Fruit fly (Drosophila melanogaster) whole organism, embryonic: Measurements from ENCODE around the gene moody.

Experiments used
- Ada2b ChIP-seq: fragments of 200-800 bp; sonication (Bioruptor generic); IDR thresholded peaks from 2 replicates; pipeline ENCODE4 v1.3.6; 2022; ENCODE audit warnings: missing biosample characterization, missing genetic modification characterization
- C15 ChIP-seq: fragments of 200-800 bp; sonication (Bioruptor generic); IDR thresholded peaks from 3 replicates; pipeline ENCODE4 v1.3.6; 2022; ENCODE audit warnings: missing biosample characterization, missing genetic modification characterization
- CG10543 ChIP-seq: fragments of 200-800 bp; sonication (Bioruptor generic); optimal IDR thresholded peaks from 3 replicates; lab custom pipeline; 2017; ENCODE audit warnings: missing biosample characterization, mild to moderate bottlenecking, missing genetic modification characterization, moderate library complexity
- CG13123 ChIP-seq: fragments of 200-800 bp; sonication (Bioruptor generic); optimal IDR thresholded peaks from 2 replicates; lab custom pipeline; 2016; ENCODE audit warnings: missing biosample characterization, missing genetic modification characterization
- CG15514 ChIP-seq: fragments of 200-800 bp; sonication (Bioruptor generic); optimal IDR thresholded peaks from 3 replicates; lab custom pipeline; 2017; ENCODE audit warnings: missing biosample characterization, missing genetic modification characterization, mild to moderate bottlenecking, moderate library complexity, missing genetic modification reagents
- CG17328 ChIP-seq: fragments of 200-800 bp; sonication (Bioruptor generic); IDR thresholded peaks from 2 replicates; pipeline ENCODE4 v1.3.6; 2022; ENCODE audit warnings: missing biosample characterization, missing genetic modification characterization
- CG17568 ChIP-seq: fragments of 200-800 bp; sonication (Bioruptor generic); optimal IDR thresholded peaks from 2 replicates; lab custom pipeline; 2018; ENCODE audit warnings: missing biosample characterization, mild to moderate bottlenecking, missing genetic modification characterization, moderate library complexity
- CG18619 ChIP-seq: fragments of 200-800 bp; sonication (Bioruptor generic); optimal IDR thresholded peaks from 3 replicates; lab custom pipeline; 2017; ENCODE audit warnings: missing biosample characterization, mild to moderate bottlenecking, missing genetic modification characterization
- CG2199 ChIP-seq: fragments of 200-800 bp; sonication (Bioruptor generic); IDR thresholded peaks from 3 replicates; pipeline ENCODE4 v1.3.6; 2022; ENCODE audit warnings: missing biosample characterization, missing genetic modification characterization
- CG2712 ChIP-seq: fragments of 200-800 bp; optimal IDR thresholded peaks from 3 replicates; lab custom pipeline; 2019; ENCODE audit warnings: missing biosample characterization, mild to moderate bottlenecking, missing genetic modification characterization, moderate library complexity
- CG43689 ChIP-seq: fragments of 200-800 bp; sonication (Bioruptor generic); IDR thresholded peaks from 2 replicates; pipeline ENCODE4 v1.3.6; 2022; ENCODE audit warnings: missing biosample characterization, missing genetic modification characterization
- CG8089 ChIP-seq: fragments of 200-800 bp; sonication (Bioruptor generic); optimal IDR thresholded peaks from 3 replicates; lab custom pipeline; 2016; ENCODE audit warnings: missing biosample characterization, missing genetic modification characterization
- CG9797 ChIP-seq: fragments of 200-800 bp; sonication (Bioruptor generic); optimal IDR thresholded peaks from 3 replicates; lab custom pipeline; 2018; ENCODE audit warnings: missing biosample characterization, mild to moderate bottlenecking, missing genetic modification characterization
- CrebB ChIP-seq: fragments of 200-800 bp; sonication (Bioruptor generic); optimal IDR thresholded peaks from 3 replicates; lab custom pipeline; 2018; ENCODE audit warnings: missing biosample characterization, mild to moderate bottlenecking, missing genetic modification characterization
- Dad ChIP-seq: fragments of 200-800 bp; sonication (Bioruptor generic); optimal IDR thresholded peaks from 3 replicates; lab custom pipeline; 2016; ENCODE audit warnings: missing biosample characterization, missing genetic modification characterization
- Fer2 ChIP-seq: fragments of 200-800 bp; sonication (Bioruptor generic); optimal IDR thresholded peaks from 2 replicates; lab custom pipeline; 2018; ENCODE audit warnings: missing biosample characterization, mild to moderate bottlenecking, missing genetic modification characterization, moderate library complexity
- H15 ChIP-seq: fragments of 200-800 bp; sonication (Bioruptor generic); IDR thresholded peaks from 3 replicates; pipeline ENCODE4 v1.3.6; 2022; ENCODE audit warnings: missing biosample characterization, missing genetic modification characterization
- HLH54F ChIP-seq: fragments of 200-800 bp; sonication (Bioruptor generic); optimal IDR thresholded peaks from 3 replicates; lab custom pipeline; 2016; ENCODE audit warnings: missing biosample characterization, missing genetic modification characterization
- Lim3 ChIP-seq: fragments of 200-800 bp; sonication (Bioruptor generic); IDR thresholded peaks from 2 replicates; pipeline ENCODE4 v1.3.6; 2022; ENCODE audit warnings: missing biosample characterization, missing genetic modification characterization
- Mrtf ChIP-seq: fragments of 200-800 bp; sonication (Bioruptor generic); IDR thresholded peaks from 3 replicates; pipeline ENCODE4 v1.3.6; 2022; ENCODE audit warnings: missing biosample characterization, missing genetic modification characterization
- NC2β ChIP-seq: fragments of 200-800 bp; sonication (Bioruptor generic); optimal IDR thresholded peaks from 2 replicates; lab custom pipeline; 2016; ENCODE audit warnings: missing biosample characterization, missing genetic modification characterization
- NK7.1 ChIP-seq: fragments of 200-800 bp; sonication (Bioruptor generic); optimal IDR thresholded peaks from 3 replicates; lab custom pipeline; 2016; ENCODE audit warnings: missing biosample characterization, missing genetic modification characterization
- Opbp ChIP-seq: fragments of 200-800 bp; sonication (Bioruptor generic); IDR thresholded peaks from 3 replicates; pipeline ENCODE4 v1.3.6; 2022; ENCODE audit warnings: missing biosample characterization, missing genetic modification characterization; ENCODE audit not compliant: partially characterized antibody
- Poxn ChIP-seq: fragments of 200-800 bp; sonication (Bioruptor generic); IDR thresholded peaks from 2 replicates; pipeline ENCODE4 v1.3.6; 2022; ENCODE audit warnings: missing biosample characterization, missing genetic modification characterization
- Sry-δ ChIP-seq: fragments of 200-800 bp; sonication (Bioruptor generic); optimal IDR thresholded peaks from 2 replicates; lab custom pipeline; 2016; ENCODE audit warnings: missing biosample characterization, missing genetic modification characterization
- Usf ChIP-seq: fragments of 200-800 bp; sonication (Bioruptor generic); optimal IDR thresholded peaks from 2 replicates; lab custom pipeline; 2017; ENCODE audit warnings: missing genotype, missing biosample characterization, missing genetic modification characterization
- ac ChIP-seq: fragments of 200-800 bp; sonication (Bioruptor generic); optimal IDR thresholded peaks from 3 replicates; lab custom pipeline; 2017; ENCODE audit warnings: missing biosample characterization, mild to moderate bottlenecking, missing genetic modification characterization
- ap ChIP-seq: fragments of 200-800 bp; sonication (Bioruptor generic); IDR thresholded peaks from 2 replicates; pipeline ENCODE4 v1.3.6; 2022; ENCODE audit warnings: missing biosample characterization, missing genetic modification characterization
- ase ChIP-seq: fragments of 200-800 bp; sonication (Bioruptor generic); IDR thresholded peaks from 3 replicates; pipeline ENCODE4 v1.3.6; 2022; ENCODE audit warnings: missing biosample characterization, missing genetic modification characterization
- cato ChIP-seq: fragments of 200-800 bp; sonication (Bioruptor generic); optimal IDR thresholded peaks from 2 replicates; lab custom pipeline; 2016; ENCODE audit warnings: missing biosample characterization, missing genetic modification characterization, borderline replicate concordance
- danr ChIP-seq: fragments of 200-800 bp; sonication (Bioruptor generic); IDR thresholded peaks from 2 replicates; pipeline ENCODE4 v1.3.6; 2022; ENCODE audit warnings: missing biosample characterization, missing genetic modification characterization
- ewg ChIP-seq: fragments of 200-800 bp; sonication (Bioruptor generic); optimal IDR thresholded peaks from 3 replicates; lab custom pipeline; 2017; ENCODE audit warnings: mild to moderate bottlenecking, missing biosample characterization, missing genetic modification reagents, missing genetic modification characterization
- fd3F ChIP-seq: fragments of 200-800 bp; sonication (Bioruptor generic); optimal IDR thresholded peaks from 2 replicates; lab custom pipeline; 2018; ENCODE audit warnings: missing biosample characterization, mild to moderate bottlenecking, missing genetic modification characterization, moderate library complexity
- gsb ChIP-seq: fragments of 200-800 bp; sonication (Bioruptor generic); IDR thresholded peaks from 2 replicates; pipeline ENCODE4 v1.3.6; 2022; ENCODE audit warnings: missing biosample characterization, missing genetic modification characterization
- inv ChIP-seq: fragments of 200-800 bp; sonication (Bioruptor generic); IDR thresholded peaks from 2 replicates; pipeline ENCODE4 v1.3.6; 2022; ENCODE audit warnings: missing biosample characterization, missing genetic modification characterization; ENCODE audit not compliant: partially characterized antibody
- kay ChIP-seq: fragments of 200-800 bp; sonication (Bioruptor generic); optimal IDR thresholded peaks from 2 replicates; lab custom pipeline; 2016; ENCODE audit warnings: missing biosample characterization, missing genetic modification characterization
- lbe ChIP-seq: fragments of 200-800 bp; sonication (Bioruptor generic); optimal IDR thresholded peaks from 2 replicates; lab custom pipeline; 2016; ENCODE audit warnings: missing biosample characterization, mild to moderate bottlenecking, missing genetic modification characterization
- lola ChIP-seq, 3 experiments: fragments of >200 bp in 2 of 3; fragments of 200-800 bp in 1 of 3; sonication (Bioruptor generic) in 1 of 3; optimal IDR thresholded peaks; 2 replicates each; lab custom pipeline; 2017 to 2019; ENCODE audit warnings: missing biosample characterization in 3 of 3, missing genetic modification characterization in 3 of 3, mild to moderate bottlenecking in 1 of 3, moderate library complexity in 1 of 3
- lov ChIP-seq, 2 experiments: fragments of 200-800 bp in 1 of 2; fragments of >200 bp in 1 of 2; sonication (Bioruptor generic) in 1 of 2; IDR thresholded peaks in 1 of 2; optimal IDR thresholded peaks in 1 of 2; 2 replicates in 1 of 2; 3 replicates in 1 of 2; pipeline versions ENCODE4 v1.3.6 to Lab custom; 2017 to 2022; ENCODE audit warnings: missing biosample characterization in 1 of 2, missing genetic modification characterization in 1 of 2
- odd ChIP-seq: fragments of 200-800 bp; sonication (Bioruptor generic); optimal IDR thresholded peaks from 2 replicates; lab custom pipeline; 2017; ENCODE audit warnings: missing biosample characterization, mild to moderate bottlenecking, missing genetic modification characterization
- pan ChIP-seq, 4 experiments: fragments of >200 bp in 3 of 4; fragments of 200-800 bp in 1 of 4; sonication (Bioruptor generic) in 1 of 4; optimal IDR thresholded peaks in 3 of 4; IDR thresholded peaks in 1 of 4; 2 replicates each; pipeline versions ENCODE4 v1.3.6 to Lab custom; 2017 to 2022; ENCODE audit warnings: missing biosample characterization in 2 of 4, missing genetic modification characterization in 2 of 4, mixed read lengths in 1 of 4
- salm ChIP-seq: fragments of 200-800 bp; sonication (Bioruptor generic); optimal IDR thresholded peaks from 2 replicates; lab custom pipeline; 2018; ENCODE audit warnings: missing biosample characterization, mild to moderate bottlenecking, missing genetic modification characterization
- schlank ChIP-seq: fragments of 200-800 bp; sonication (Bioruptor generic); optimal IDR thresholded peaks from 2 replicates; lab custom pipeline; 2018; ENCODE audit warnings: missing biosample characterization, mild to moderate bottlenecking, missing genetic modification characterization
- sima ChIP-seq: fragments of 200-800 bp; sonication (Bioruptor generic); optimal IDR thresholded peaks from 2 replicates; lab custom pipeline; 2016; ENCODE audit warnings: missing biosample characterization, missing genetic modification characterization
- tio ChIP-seq: fragments of 200-800 bp; sonication (Bioruptor generic); optimal IDR thresholded peaks from 2 replicates; lab custom pipeline; 2017; ENCODE audit warnings: missing biosample characterization, missing genetic modification characterization, inconsistent platforms
- usp ChIP-seq: fragments of >200 bp; optimal IDR thresholded peaks from 2 replicates; lab custom pipeline; 2017; ENCODE audit warnings: missing biosample characterization, missing genetic modification characterization
- vnd ChIP-seq: fragments of 200-800 bp; sonication (Bioruptor generic); IDR thresholded peaks from 3 replicates; pipeline ENCODE4 v1.3.6; 2022; ENCODE audit warnings: missing biosample characterization, missing genetic modification characterization; ENCODE audit not compliant: partially characterized antibody
- zen ChIP-seq: fragments of 200-800 bp; sonication (Bioruptor generic); optimal IDR thresholded peaks from 3 replicates; lab custom pipeline; 2018; ENCODE audit warnings: missing biosample characterization, mild to moderate bottlenecking, missing genetic modification characterization, moderate library complexity

moody gene

DNA sequence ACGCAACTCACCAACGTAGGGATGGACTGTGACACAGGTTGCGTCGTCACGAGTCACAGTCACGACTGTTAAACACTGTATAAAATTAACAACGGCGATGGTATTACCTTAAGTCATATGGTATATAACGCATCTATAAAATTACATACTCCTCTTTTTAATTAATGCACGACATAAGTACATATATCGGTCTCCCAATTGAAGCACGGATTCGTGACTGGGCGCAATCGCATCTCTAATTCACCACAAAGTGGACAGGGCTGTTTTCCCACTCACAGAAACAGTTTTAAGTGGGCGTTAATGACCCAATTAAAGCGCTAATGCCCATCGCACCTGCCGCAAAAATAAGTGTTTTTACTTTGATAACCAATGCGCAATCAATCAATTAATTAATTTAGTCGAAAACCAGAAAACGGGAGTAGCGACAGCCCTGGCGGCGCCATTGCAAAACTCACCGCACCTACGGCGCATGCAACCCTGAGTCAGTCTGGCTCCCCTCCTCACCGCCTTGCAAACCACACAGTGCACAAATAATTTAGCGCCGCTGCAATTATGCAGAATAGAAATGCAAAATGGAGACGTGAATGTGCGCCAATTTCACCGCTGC, 8.5 kb downstream of the moody start, which contains the start of gene CG4313 (continued):
- TF ChIP-seq gsb (GFP tag; lab: Robert Waterston, UW): peak; percentile 37; the same call in 1 of the 2 replicates
- peak; percentile 89 for TF ChIP-seq inv (GFP tag; lab: Robert Waterston, UW)
- 0 out of 2 replicates have a peak, but pooled peaks have one; percentile 51 for TF ChIP-seq danr (GFP tag; lab: Robert Waterston, UW)
- peak; percentile 22 for TF ChIP-seq schlank
- TF ChIP-seq CG43689: no peak
- TF ChIP-seq H15 (GFP tag; lab: Robert Waterston, UW): 0 out of 3 replicates have a peak, but pooled peaks have one; percentile 54
- TF ChIP-seq ewg: peak; percentile 68
- no peak for TF ChIP-seq Lim3 (GFP tag; lab: Robert Waterston, UW)
- peak; percentile 35 for TF ChIP-seq Dad (GFP tag; lab: Kevin White, UChicago)
- peak; percentile 60 for TF ChIP-seq CG18619 (GFP tag; lab: Kevin White, UChicago)
- no peak for TF ChIP-seq CG2199 (GFP tag; lab: Robert Waterston, UW)
- TF ChIP-seq CG17568: peak; percentile 53
- TF ChIP-seq pan (optimal IDR thresholded peaks at IDR 0.05; lab: Kevin White, UChicago): no peak
- TF ChIP-seq pan (GFP tag; optimal IDR thresholded peaks at IDR 0.05 in 1 of 2, IDR thresholded peaks at IDR 0.05 in 1 of 2): peak in 1 of 2 experiments; percentile 74
- peak; percentile 26 for TF ChIP-seq NK7.1 (GFP tag; lab: Kevin White, UChicago)
- TF ChIP-seq kay (GFP tag; lab: Kevin White, UChicago): peak; percentile 35
- TF ChIP-seq CG17328 (GFP tag; lab: Robert Waterston, UW): peak; percentile 48; the same call in 1 of the 2 replicates
- peak; percentile 29 for TF ChIP-seq CG8089 (GFP tag; lab: Kevin White, UChicago)
- peak; percentile 75 for TF ChIP-seq HLH54F
- peak; percentile 51 for TF ChIP-seq Ada2b (GFP tag; lab: Robert Waterston, UW)
- TF ChIP-seq Opbp (GFP tag; lab: Robert Waterston, UW): peak; percentile 77
- no peak for TF ChIP-seq lov (optimal IDR thresholded peaks at IDR 0.05; lab: Kevin White, UChicago)
- 0 out of 3 replicates have a peak, but pooled peaks have one; percentile 41 for TF ChIP-seq lov (GFP tag; IDR thresholded peaks at IDR 0.05; lab: Robert Waterston, UW)
- 0 out of 3 replicates have a peak, but pooled peaks have one; percentile 11 for TF ChIP-seq C15 (GFP tag; lab: Robert Waterston, UW)
- peak; percentile 35 for TF ChIP-seq cato (GFP tag; lab: Kevin White, UChicago)
- TF ChIP-seq usp (GFP tag; lab: Kevin White, UChicago): no peak
- peak; percentile 61; the same call in 2 of the 3 replicates for TF ChIP-seq Mrtf (GFP tag; lab: Robert Waterston, UW)
- peak; percentile 49 for TF ChIP-seq NC2β (GFP tag; lab: Kevin White, UChicago)
- TF ChIP-seq ac: no peak
- peak; percentile 88 for TF ChIP-seq Sry-δ
- TF ChIP-seq ap (GFP tag; lab: Robert Waterston, UW): peak; percentile 46
- TF ChIP-seq salm: no peak
- TF ChIP-seq CG10543 (GFP tag; lab: Kevin White, UChicago): peak; percentile 82
- no peak for TF ChIP-seq CG13123 (GFP tag; lab: Kevin White, UChicago)
- peak; percentile 18 for TF ChIP-seq CrebB
- TF ChIP-seq sima (GFP tag; lab: Kevin White, UChicago): no peak
- TF ChIP-seq Poxn (GFP tag; lab: Robert Waterston, UW): no peak
- peak; percentile 91 for TF ChIP-seq vnd (GFP tag; lab: Robert Waterston, UW)
- peak; percentile 2 for TF ChIP-seq CG9797 (GFP tag; lab: Kevin White, UChicago)
- peak; percentile 26 for TF ChIP-seq tio (GFP tag; lab: Kevin White, UChicago)
- TF ChIP-seq CG15514 (GFP tag; lab: Kevin White, UChicago): peak; percentile 49
- peak in 1 of 3 experiments; percentile 60 for TF ChIP-seq lola (GFP tag; optimal IDR thresholded peaks at IDR 0.05; lab: Kevin White, UChicago)
- TF ChIP-seq CG2712 (tag; lab: Kevin White, UChicago): peak; percentile 71
- TF ChIP-seq odd (GFP tag; lab: Kevin White, UChicago): peak; percentile 28
- peak; percentile 29 for TF ChIP-seq Usf (GFP tag; lab: Kevin White, UChicago)
- TF ChIP-seq ase: no peak
- TF ChIP-seq lbe (GFP tag; lab: Kevin White, UChicago): peak; percentile 55
- TF ChIP-seq fd3F: peak; percentile 40
- peak; percentile 50 for TF ChIP-seq Fer2
- peak; percentile 41 for TF ChIP-seq zen (tag; lab: Kevin White, UChicago)
